Worm (Caenorhabditis elegans): ENCODE measurements around the gene hpo-6.
A peak's percentile ranks its signal among the peaks of the same experiment; 100 is the strongest.
"Not testable (repeated sequence)": the region's sequence is repeated elsewhere in the genome, so short reads cannot be mapped to it uniquely, and the experiment has no call there.

hpo-6 gene

DNA sequence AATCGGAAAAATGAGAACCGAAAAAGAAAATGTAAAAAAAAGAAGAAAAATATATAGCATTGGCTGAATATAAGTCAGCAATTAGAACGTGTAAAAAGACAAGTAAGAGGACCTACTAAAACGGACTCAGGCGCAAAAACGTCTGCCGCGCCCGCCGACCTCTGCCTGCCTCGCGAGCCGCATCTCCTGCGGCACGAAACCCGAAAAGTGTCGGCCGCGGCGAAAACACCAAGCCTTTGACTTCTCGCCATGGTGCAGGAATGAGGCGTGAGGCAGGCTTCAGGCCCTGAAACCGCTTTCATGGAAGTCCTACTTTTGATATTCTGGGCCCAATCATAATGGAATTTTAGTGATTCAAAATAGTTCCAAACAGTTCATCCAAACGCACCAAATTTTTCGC lies 3.7 kb downstream of the hpo-6 start:
- TF ChIP-seq T22C8.4 (GFP tag; IDR thresholded peaks at IDR 0.05) (no peak), tab-1 (GFP tag; IDR thresholded peaks at IDR 0.05) (no peak), ztf-23 (GFP tag; IDR thresholded peaks at IDR 0.05) (no peak), cog-1 (tag; optimal IDR thresholded peaks at IDR 0.05) (no peak), med-1 (GFP tag; optimal IDR thresholded peaks at IDR 0.05; ENCODE audit: insufficient read depth) (no peak), klf-2 (GFP tag; conservative IDR thresholded peaks at IDR 0.05) (no peak)

- no peak for TF ChIP-seq med-1 (GFP tag; optimal IDR thresholded peaks at IDR 0.05; ENCODE audit: insufficient read depth)
These were observed 5.6 kb downstream of the hpo-6 start for ce11 chrIV:1567577-1567976.

DNA sequence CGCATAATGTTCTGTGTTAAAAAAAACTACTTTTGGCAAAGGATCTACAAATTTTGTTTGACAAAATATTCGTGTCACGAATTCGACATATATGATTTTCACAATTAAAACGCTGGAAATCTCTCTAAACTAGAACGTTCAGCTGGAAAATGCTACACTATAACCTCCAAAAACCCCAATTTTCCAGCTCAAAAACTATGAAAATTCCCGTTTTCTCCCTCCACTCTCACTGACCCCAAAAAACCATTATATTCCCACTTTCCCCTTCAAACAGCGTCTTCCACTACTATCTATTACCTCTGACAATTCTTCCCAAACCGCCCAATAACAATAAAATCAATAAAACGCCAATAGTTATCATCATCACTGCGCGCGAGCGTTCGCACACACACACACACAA lies 14.7 kb downstream of the hpo-6 start, which contains the start of gene Y41D4B.14:
Gene Y41D4B.14 (plus strand): TSS at position 301 of the 400 bp plus-strand sequence.
- TF ChIP-seq ztf-29 (GFP tag; IDR thresholded peaks at IDR 0.05) (no peak), cog-1 (tag; optimal IDR thresholded peaks at IDR 0.05) (no peak), flt-1 (GFP tag; IDR thresholded peaks at IDR 0.05) (no peak), ref-1 (GFP tag; conservative IDR thresholded peaks at IDR 0.05) (no peak), tab-1 (GFP tag; IDR thresholded peaks at IDR 0.05) (no peak), ztf-23 (GFP tag; IDR thresholded peaks at IDR 0.05) (no peak), T22C8.4 (GFP tag; IDR thresholded peaks at IDR 0.05) (no peak), med-1 (GFP tag; optimal IDR thresholded peaks at IDR 0.05; ENCODE audit: insufficient read depth) (no peak), klf-2 (GFP tag; conservative IDR thresholded peaks at IDR 0.05) (no peak)

DNA sequence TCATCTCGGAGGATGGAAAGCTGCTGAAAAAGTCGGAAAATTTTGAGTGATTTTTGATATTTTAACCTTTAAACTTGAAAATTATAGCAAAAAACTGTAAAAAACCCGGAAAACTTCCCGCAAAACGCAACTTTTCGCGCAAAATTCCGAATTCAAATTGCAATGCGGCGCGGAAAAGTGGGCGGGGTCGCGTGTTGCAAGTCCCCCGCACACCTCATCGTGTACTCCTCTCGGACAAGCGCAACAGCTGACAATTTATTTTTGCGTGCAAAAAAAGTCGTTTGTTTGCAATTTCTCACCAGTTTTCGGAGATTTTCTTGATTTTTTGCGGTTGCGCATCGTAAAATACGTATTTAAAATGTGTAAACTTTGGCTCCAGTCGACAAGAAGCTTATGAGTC lies 33.8 kb downstream of the hpo-6 start, which contains the start of gene npp-8:
Gene npp-8 (minus strand): TSS at position 23 of the 400 bp plus-strand sequence.
- TF ChIP-seq med-1 (GFP tag; optimal IDR thresholded peaks at IDR 0.05; ENCODE audit: insufficient read depth) (peak; percentile 79), flt-1 (GFP tag; IDR thresholded peaks at IDR 0.05) (peak; percentile 90), ztf-29 (GFP tag; IDR thresholded peaks at IDR 0.05) (no peak), T22C8.4 (GFP tag; IDR thresholded peaks at IDR 0.05) (peak; percentile 65; the same call in 1 of the 2 replicates), ztf-23 (GFP tag; IDR thresholded peaks at IDR 0.05) (peak; percentile 93), tab-1 (GFP tag; IDR thresholded peaks at IDR 0.05) (peak; percentile 81), klf-2 (GFP tag; conservative IDR thresholded peaks at IDR 0.05) (peak; percentile 85), ref-1 (GFP tag; conservative IDR thresholded peaks at IDR 0.05) (peak; percentile 67), cog-1 (tag; optimal IDR thresholded peaks at IDR 0.05) (peak; percentile 73)

DNA sequence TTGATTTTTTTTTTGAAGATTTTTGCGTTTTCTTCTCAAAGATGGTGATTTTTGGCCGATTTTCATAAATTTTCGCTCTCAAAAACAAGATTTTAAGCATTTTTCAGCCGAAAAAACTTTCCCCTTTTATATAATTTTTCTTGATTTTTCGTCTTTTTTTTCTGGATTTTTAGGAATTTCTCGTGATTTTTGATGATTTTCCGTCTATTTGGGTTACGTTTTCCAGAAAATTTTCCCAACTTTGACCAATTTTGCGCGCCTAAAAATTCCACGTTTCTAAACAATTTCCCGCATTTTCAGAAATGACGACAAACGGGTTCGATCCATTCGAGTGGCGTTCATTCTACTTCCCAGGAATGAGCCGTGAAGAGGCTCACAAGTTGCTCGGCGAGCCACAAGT lies 35.0 kb downstream of the hpo-6 start, which contains the start of gene ced-2:
Gene ced-2 (plus strand): TSS at position 301 of the 400 bp plus-strand sequence.
- TF ChIP-seq ztf-29 (GFP tag; IDR thresholded peaks at IDR 0.05), result no peak
- TF ChIP-seq ztf-23 (GFP tag; IDR thresholded peaks at IDR 0.05), result no peak
- TF ChIP-seq T22C8.4 (GFP tag; IDR thresholded peaks at IDR 0.05), result no peak
- TF ChIP-seq klf-2 (GFP tag; conservative IDR thresholded peaks at IDR 0.05), result no peak
- no peak for TF ChIP-seq ref-1 (GFP tag; conservative IDR thresholded peaks at IDR 0.05)
- no peak for TF ChIP-seq cog-1 (tag; optimal IDR thresholded peaks at IDR 0.05)
- TF ChIP-seq flt-1 (GFP tag; IDR thresholded peaks at IDR 0.05), result no peak
- TF ChIP-seq med-1 (GFP tag; optimal IDR thresholded peaks at IDR 0.05; ENCODE audit: insufficient read depth), result no peak
- TF ChIP-seq tab-1 (GFP tag; IDR thresholded peaks at IDR 0.05), result no peak

- no peak for TF ChIP-seq ztf-23 (GFP tag; IDR thresholded peaks at IDR 0.05)
These were observed 38.8 kb downstream of the hpo-6 start for ce11 chrIV:1600784-1601183.

DNA sequence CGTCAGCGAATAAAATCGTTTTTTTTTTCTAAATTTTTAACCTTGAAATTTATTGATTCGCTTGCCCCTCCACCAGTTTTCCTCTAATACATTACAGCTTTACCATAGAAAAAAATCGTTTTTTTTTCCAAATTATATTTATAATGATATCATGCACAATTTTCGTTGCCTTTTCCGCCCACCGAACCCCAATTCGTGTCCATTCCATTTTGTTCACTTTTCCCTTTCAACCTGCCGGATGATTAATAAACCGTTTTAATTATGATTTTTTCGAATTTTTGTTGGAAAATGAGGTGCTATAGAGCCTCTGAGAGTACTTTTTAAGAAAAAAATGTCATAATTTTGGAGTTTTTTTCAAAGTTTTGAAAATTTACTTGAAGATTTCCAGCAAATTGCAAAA lies 39.4 kb downstream of the hpo-6 start, which contains the start of gene set-23:
Gene set-23 (plus strand): TSS at position 301 of the 400 bp plus-strand sequence.
- TF ChIP-seq ztf-23 (GFP tag; IDR thresholded peaks at IDR 0.05) (no peak), ref-1 (GFP tag; conservative IDR thresholded peaks at IDR 0.05) (no peak), klf-2 (GFP tag; conservative IDR thresholded peaks at IDR 0.05) (no peak), cog-1 (tag; optimal IDR thresholded peaks at IDR 0.05) (no peak), T22C8.4 (GFP tag; IDR thresholded peaks at IDR 0.05) (no peak), med-1 (GFP tag; optimal IDR thresholded peaks at IDR 0.05; ENCODE audit: insufficient read depth) (no peak), ztf-29 (GFP tag; IDR thresholded peaks at IDR 0.05) (no peak), flt-1 (GFP tag; IDR thresholded peaks at IDR 0.05) (no peak), tab-1 (GFP tag; IDR thresholded peaks at IDR 0.05) (no peak)

- TF ChIP-seq tab-1 (GFP tag; IDR thresholded peaks at IDR 0.05) (no peak), cog-1 (tag; optimal IDR thresholded peaks at IDR 0.05) (no peak), ref-1 (GFP tag; conservative IDR thresholded peaks at IDR 0.05) (no peak), ztf-23 (GFP tag; IDR thresholded peaks at IDR 0.05) (no peak), med-1 (GFP tag; optimal IDR thresholded peaks at IDR 0.05; ENCODE audit: insufficient read depth) (no peak), T22C8.4 (GFP tag; IDR thresholded peaks at IDR 0.05) (peak; percentile 81), ztf-29 (GFP tag; IDR thresholded peaks at IDR 0.05) (no peak), klf-2 (GFP tag; conservative IDR thresholded peaks at IDR 0.05) (no peak)
These were observed 41.0 kb downstream of the hpo-6 start for ce11 chrIV:1602936-1603457.

- no peak for TF ChIP-seq flt-1 (GFP tag; IDR thresholded peaks at IDR 0.05)
- TF ChIP-seq tab-1 (GFP tag; IDR thresholded peaks at IDR 0.05), result no peak
- no peak for TF ChIP-seq cog-1 (tag; optimal IDR thresholded peaks at IDR 0.05)
- no peak for TF ChIP-seq ztf-29 (GFP tag; IDR thresholded peaks at IDR 0.05)
- no peak for TF ChIP-seq med-1 (GFP tag; optimal IDR thresholded peaks at IDR 0.05; ENCODE audit: insufficient read depth)
- no peak for TF ChIP-seq klf-2 (GFP tag; conservative IDR thresholded peaks at IDR 0.05)
- no peak for TF ChIP-seq T22C8.4 (GFP tag; IDR thresholded peaks at IDR 0.05)
- TF ChIP-seq ref-1 (GFP tag; conservative IDR thresholded peaks at IDR 0.05), result no peak
- TF ChIP-seq ztf-23 (GFP tag; IDR thresholded peaks at IDR 0.05), result no peak
These were observed 43.3 kb downstream of the hpo-6 start, which contains the start of gene Y41D4B.11 for ce11 chrIV:1605276-1605762. Gene Y41D4B.11 (plus strand): TSS chrIV:1605712.

ce11 chrIV:1609973-1610372 lies 48.0 kb downstream of the hpo-6 start, which contains the start of gene dsl-3:
Gene dsl-3 (plus strand): TSS chrIV:1610273.
- TF ChIP-seq flt-1 (GFP tag; IDR thresholded peaks at IDR 0.05); klf-2 (GFP tag; conservative IDR thresholded peaks at IDR 0.05); ztf-23 (GFP tag; IDR thresholded peaks at IDR 0.05): not testable (repeated sequence)

Data from whole organism, midembryonic.